Worm (Caenorhabditis elegans) whole organism, late embryonic: Measurements from ENCODE around the gene pgp-9.

Experiments
- ahr-1 ChIP-seq: sonication (generic microtip); optimal IDR thresholded peaks from 2 replicates; lab custom pipeline; 2016; ENCODE audit warnings: missing genetic modification characterization, missing compliant biosample characterization
- ceh-14 ChIP-seq: sonication (generic microtip); optimal IDR thresholded peaks from 2 replicates; lab custom pipeline; 2016; ENCODE audit warnings: missing genotype, missing genetic modification characterization, missing compliant biosample characterization
- ceh-2 ChIP-seq: sonication (generic microtip); optimal IDR thresholded peaks from 2 replicates; lab custom pipeline; 2016; ENCODE audit warnings: missing genotype, missing genetic modification characterization, missing compliant biosample characterization
- ceh-34 ChIP-seq: sonication (generic microtip); optimal IDR thresholded peaks from 2 replicates; lab custom pipeline; 2016; ENCODE audit warnings: mild to moderate bottlenecking, missing genetic modification characterization, missing compliant biosample characterization
- che-1 ChIP-seq: sonication (generic microtip); optimal IDR thresholded peaks from 2 replicates; lab custom pipeline; 2016; ENCODE audit warnings: mild to moderate bottlenecking, missing genetic modification characterization, missing compliant biosample characterization
- elt-4 ChIP-seq: sonication (generic microtip); optimal IDR thresholded peaks from 2 replicates; lab custom pipeline; 2016; ENCODE audit warnings: missing genetic modification characterization, missing compliant biosample characterization
- fax-1 ChIP-seq: sonication (generic microtip); optimal IDR thresholded peaks from 2 replicates; lab custom pipeline; 2016; ENCODE audit warnings: missing genotype, missing genetic modification characterization, missing compliant biosample characterization
- hlh-30 ChIP-seq: sonication (generic microtip); optimal IDR thresholded peaks from 2 replicates; lab custom pipeline; 2017; ENCODE audit warnings: antibody characterized with exemption, missing genetic modification characterization, missing compliant biosample characterization; ENCODE audit not compliant: insufficient read depth
- hlh-6 ChIP-seq: sonication (generic microtip); optimal IDR thresholded peaks from 2 replicates; lab custom pipeline; 2016; ENCODE audit warnings: missing genotype, missing genetic modification characterization, missing compliant biosample characterization
- nhr-232 ChIP-seq: sonication (generic microtip); optimal IDR thresholded peaks from 2 replicates; lab custom pipeline; 2016; ENCODE audit warnings: missing genetic modification characterization, missing compliant biosample characterization
- ref-2 ChIP-seq: sonication (generic microtip); optimal IDR thresholded peaks from 2 replicates; lab custom pipeline; 2016; ENCODE audit warnings: missing genetic modification characterization, missing compliant biosample characterization
- sox-4 ChIP-seq: sonication (generic microtip); optimal IDR thresholded peaks from 2 replicates; lab custom pipeline; 2017; ENCODE audit warnings: mild to moderate bottlenecking, missing genetic modification characterization, inconsistent platforms, missing compliant biosample characterization
- ttx-3 ChIP-seq: sonication (generic microtip); optimal IDR thresholded peaks from 2 replicates; lab custom pipeline; 2016; ENCODE audit warnings: missing genetic modification reagents, missing genetic modification characterization, missing compliant biosample characterization
- unc-86 ChIP-seq: sonication (generic microtip); optimal IDR thresholded peaks from 2 replicates; lab custom pipeline; 2016; ENCODE audit warnings: missing genetic modification characterization, missing compliant biosample characterization
- zip-5 ChIP-seq: sonication (generic microtip); optimal IDR thresholded peaks from 2 replicates; lab custom pipeline; 2016; ENCODE audit warnings: missing genetic modification characterization, missing compliant biosample characterization
- ztf-16 ChIP-seq: sonication (generic microtip); optimal IDR thresholded peaks from 2 replicates; lab custom pipeline; 2017; ENCODE audit warnings: missing genetic modification characterization, missing compliant biosample characterization

The pgp-9 gene

ce11 chrV:17810053-17810452 lies 54.4 kb downstream of the pgp-9 start, which contains the start of gene srh-296:
srh-296 (plus strand) TSS chrV:17810353.
- TF ChIP-seq che-1 (tag; lab: Kevin White, UChicago) (no peak), hlh-30 (tag; lab: Kevin White, UChicago) (no peak), ceh-2 (tag; lab: Kevin White, UChicago) (no peak), zip-5 (no peak)

- TF ChIP-seq ttx-3 (tag; lab: Kevin White, UChicago) (no peak), ahr-1 (tag; lab: Kevin White, UChicago) (no peak), sox-4 (tag; lab: Kevin White, UChicago) (no peak), ztf-16 (tag; lab: Kevin White, UChicago) (no peak), fax-1 (tag; lab: Kevin White, UChicago) (no peak), ref-2 (tag; lab: Kevin White, UChicago) (peak; percentile 25), unc-86 (tag; lab: Kevin White, UChicago) (no peak), ceh-14 (tag; lab: Kevin White, UChicago) (peak; percentile 2), nhr-232 (tag; lab: Kevin White, UChicago) (no peak), elt-4 (tag; lab: Kevin White, UChicago) (no peak), hlh-30 (tag; lab: Kevin White, UChicago) (no peak), hlh-6 (tag; lab: Kevin White, UChicago) (peak; percentile 59), ceh-34 (tag; lab: Kevin White, UChicago) (no peak)
These were observed 56.4 kb downstream of the pgp-9 start for ce11 chrV:17812127-17812526.
